Worm (Caenorhabditis elegans) whole organism, L3 larva: ENCODE data around the gene rpl-22.

Experiments
- ama-1 ChIP-seq: fragments of 150-350 bp; optimal IDR thresholded peaks from 2 replicates; lab custom pipeline; 2018
- elt-2 ChIP-seq: sonication (generic microtip); optimal IDR thresholded peaks from 2 replicates; lab custom pipeline; 2016; ENCODE audit warnings: missing genetic modification reagents, mild to moderate bottlenecking, missing genetic modification characterization, missing compliant biosample characterization
- fkh-2 ChIP-seq: fragments of 150-350 bp; optimal IDR thresholded peaks from 2 replicates; lab custom pipeline; 2014; ENCODE audit warnings: missing biosample characterization, missing genetic modification reagents, missing genetic modification characterization
- jun-1 ChIP-seq: fragments of 150-350 bp; optimal IDR thresholded peaks from 2 replicates; lab custom pipeline; 2014; ENCODE audit warnings: missing biosample characterization, missing genetic modification reagents, missing genetic modification characterization
- mdl-1 ChIP-seq: fragments of 150-350 bp; optimal IDR thresholded peaks from 2 replicates; lab custom pipeline; 2014; ENCODE audit warnings: missing biosample characterization, missing genetic modification characterization
- nhr-12 ChIP-seq: fragments of 150-350 bp; optimal IDR thresholded peaks from 2 replicates; lab custom pipeline; 2014; ENCODE audit warnings: missing biosample characterization, missing genetic modification characterization
- nhr-237 ChIP-seq: fragments of 150-350 bp; optimal IDR thresholded peaks from 2 replicates; lab custom pipeline; 2014; ENCODE audit warnings: missing biosample characterization, missing genetic modification characterization
- nhr-25 ChIP-seq: sonication (generic microtip); optimal IDR thresholded peaks from 2 replicates; lab custom pipeline; 2017; ENCODE audit warnings: missing biosample characterization, missing genetic modification characterization
- skn-1 ChIP-seq: fragments of 150-350 bp; optimal IDR thresholded peaks from 2 replicates; lab custom pipeline; 2014; ENCODE audit warnings: missing biosample characterization, missing genetic modification characterization
- ztf-11 ChIP-seq: fragments of 150-350 bp; optimal IDR thresholded peaks from 2 replicates; lab custom pipeline; 2014; ENCODE audit warnings: missing biosample characterization, missing genetic modification characterization

- no peak for TF ChIP-seq nhr-12
- TF ChIP-seq elt-2 (tag; lab: Kevin White, UChicago) = no peak
- no peak for TF ChIP-seq ama-1 (lab: Kevin White, UChicago)
- no peak for TF ChIP-seq nhr-237 (tag; lab: Kevin White, UChicago)
- TF ChIP-seq nhr-25 (tag; lab: Kevin White, UChicago) = no peak
- no peak for TF ChIP-seq mdl-1 (tag; lab: Kevin White, UChicago)
- TF ChIP-seq jun-1 (tag; lab: Kevin White, UChicago) = no peak
- no peak for TF ChIP-seq ztf-11 (tag; lab: Kevin White, UChicago)
- no peak for TF ChIP-seq skn-1 (tag; lab: Kevin White, UChicago)
- TF ChIP-seq fkh-2 = no peak
Measured at ce11 chrII:5099649-5100048, 44.2 kb downstream of the rpl-22 start, which contains the start of gene C04G6.6.
